Worm (Caenorhabditis elegans) whole organism, L2 larva: ENCODE results near the gene T03G6.7.
A peak's percentile ranks its signal among the peaks of the same experiment; 100 is the strongest.

Source experiments
- C34F6.9 ChIP-seq: fragments of 150-350 bp; optimal IDR thresholded peaks from 2 replicates; lab custom pipeline; 2014; ENCODE audit warnings: missing biosample characterization, missing genetic modification characterization
- F13H6.1 ChIP-seq: sonication (generic microtip); optimal IDR thresholded peaks from 2 replicates; lab custom pipeline; 2016; ENCODE audit warnings: missing genetic modification characterization, missing compliant biosample characterization
- R02D3.7 ChIP-seq: fragments of 150-350 bp; optimal IDR thresholded peaks from 2 replicates; lab custom pipeline; 2014; ENCODE audit warnings: missing biosample characterization, missing genetic modification characterization
- Y55F3AM.14 ChIP-seq: fragments of 200-800 bp; sonication (Bioruptor generic); optimal IDR thresholded peaks from 2 replicates; lab custom pipeline; 2018; ENCODE audit warnings: mild to moderate bottlenecking, missing genetic modification characterization, missing compliant biosample characterization
- ZK546.5 ChIP-seq: sonication (generic microtip); optimal IDR thresholded peaks from 2 replicates; lab custom pipeline; 2017; ENCODE audit warnings: missing biosample characterization, missing genetic modification characterization
- alr-1 ChIP-seq: fragments of 150-350 bp; optimal IDR thresholded peaks from 2 replicates; lab custom pipeline; 2014; ENCODE audit warnings: missing biosample characterization, missing genetic modification characterization
- aly-2 ChIP-seq: fragments of 150-350 bp; optimal IDR thresholded peaks from 2 replicates; lab custom pipeline; 2014; ENCODE audit warnings: missing biosample characterization, missing genetic modification characterization
- ama-1 ChIP-seq: fragments of 150-350 bp; optimal IDR thresholded peaks from 2 replicates; lab custom pipeline; 2018; ENCODE audit warnings: inconsistent platforms
- ceh-16 ChIP-seq: fragments of 150-350 bp; optimal IDR thresholded peaks from 2 replicates; lab custom pipeline; 2014; ENCODE audit warnings: missing biosample characterization, missing genetic modification characterization
- crh-2 ChIP-seq: sonication (generic microtip); optimal IDR thresholded peaks from 2 replicates; lab custom pipeline; 2017; ENCODE audit warnings: missing biosample characterization, missing genetic modification characterization
- dmd-4 ChIP-seq: sonication (generic microtip); optimal IDR thresholded peaks from 2 replicates; lab custom pipeline; 2017; ENCODE audit warnings: missing biosample characterization, missing genetic modification characterization
- egl-27 ChIP-seq: sonication (generic microtip); optimal IDR thresholded peaks from 3 replicates; lab custom pipeline; 2017; ENCODE audit warnings: missing biosample characterization, missing genetic modification reagents, missing genetic modification characterization
- elt-1 ChIP-seq: fragments of 150-350 bp; optimal IDR thresholded peaks from 2 replicates; lab custom pipeline; 2014; ENCODE audit warnings: missing biosample characterization, missing genetic modification characterization
- elt-3 ChIP-seq: sonication (generic microtip); optimal IDR thresholded peaks from 2 replicates; lab custom pipeline; 2017; ENCODE audit warnings: missing biosample characterization, missing genetic modification characterization
- fos-1 ChIP-seq: fragments of 150-350 bp; optimal IDR thresholded peaks from 2 replicates; lab custom pipeline; 2014; ENCODE audit warnings: missing biosample characterization, missing genetic modification characterization
- gmeb-1 ChIP-seq: fragments of 150-350 bp; optimal IDR thresholded peaks from 2 replicates; lab custom pipeline; 2014; ENCODE audit warnings: missing biosample characterization, missing genetic modification characterization
- lin-11 ChIP-seq: fragments of 150-350 bp; sonication (generic microtip); optimal IDR thresholded peaks from 2 replicates; lab custom pipeline; 2014; ENCODE audit warnings: missing biosample characterization, missing genetic modification characterization, inconsistent platforms, mixed read lengths
- lin-13 ChIP-seq: fragments of 150-350 bp; optimal IDR thresholded peaks from 2 replicates; lab custom pipeline; 2014; ENCODE audit warnings: missing biosample characterization, missing genetic modification reagents, missing genetic modification characterization
- lin-39 ChIP-seq: fragments of 150-350 bp; optimal IDR thresholded peaks from 2 replicates; lab custom pipeline; 2014; ENCODE audit warnings: missing biosample characterization, missing genetic modification reagents, missing genetic modification characterization
- lsy-2 ChIP-seq, 2 experiments: fragments of 150-350 bp in 1 of 2; sonication (generic microtip) in 1 of 2; optimal IDR thresholded peaks; 2 replicates each; lab custom pipeline; 2014 to 2017; ENCODE audit warnings: missing biosample characterization in 2 of 2, missing genetic modification characterization in 2 of 2
- mab-5 ChIP-seq: fragments of 150-350 bp; optimal IDR thresholded peaks from 2 replicates; lab custom pipeline; 2014; ENCODE audit warnings: missing biosample characterization, missing genetic modification characterization
- mbf-1 ChIP-seq: sonication (generic microtip); optimal IDR thresholded peaks from 2 replicates; lab custom pipeline; 2017; ENCODE audit warnings: missing biosample characterization, missing genetic modification characterization
- mdl-1 ChIP-seq, 2 experiments: fragments of 150-350 bp in 1 of 2; sonication (generic microtip) in 1 of 2; optimal IDR thresholded peaks; 2 replicates each; lab custom pipeline; 2017; ENCODE audit warnings: missing biosample characterization in 2 of 2, missing genetic modification characterization in 2 of 2
- nhr-10 ChIP-seq: sonication (generic microtip); optimal IDR thresholded peaks from 2 replicates; lab custom pipeline; 2017; ENCODE audit warnings: missing biosample characterization, missing genetic modification characterization
- nhr-11 ChIP-seq: fragments of 150-350 bp; optimal IDR thresholded peaks from 2 replicates; lab custom pipeline; 2014; ENCODE audit warnings: missing biosample characterization, missing genetic modification characterization
- nhr-129 ChIP-seq: fragments of 150-350 bp; optimal IDR thresholded peaks from 2 replicates; lab custom pipeline; 2014; ENCODE audit warnings: missing biosample characterization, missing genetic modification characterization
- nhr-21 ChIP-seq: fragments of 150-350 bp; optimal IDR thresholded peaks from 2 replicates; lab custom pipeline; 2014; ENCODE audit warnings: missing biosample characterization, missing genetic modification characterization
- nhr-237 ChIP-seq: fragments of 150-350 bp; optimal IDR thresholded peaks from 2 replicates; lab custom pipeline; 2014; ENCODE audit warnings: missing biosample characterization, missing genetic modification characterization
- nhr-25 ChIP-seq: fragments of 150-350 bp; sonication (generic microtip); optimal IDR thresholded peaks from 3 replicates; lab custom pipeline; 2014; ENCODE audit warnings: missing biosample characterization, missing genetic modification characterization
- nhr-6 ChIP-seq: fragments of 150-350 bp; optimal IDR thresholded peaks from 2 replicates; lab custom pipeline; 2014; ENCODE audit warnings: missing biosample characterization, missing genetic modification characterization
- peb-1 ChIP-seq: fragments of 150-350 bp; optimal IDR thresholded peaks from 2 replicates; lab custom pipeline; 2014; ENCODE audit warnings: missing biosample characterization, missing genetic modification characterization
- sem-4 ChIP-seq: fragments of 150-350 bp; optimal IDR thresholded peaks from 2 replicates; lab custom pipeline; 2014; ENCODE audit warnings: missing biosample characterization, missing genetic modification reagents, missing genetic modification characterization
- skn-1 ChIP-seq: sonication (generic microtip); optimal IDR thresholded peaks from 2 replicates; lab custom pipeline; 2017; ENCODE audit warnings: missing biosample characterization, missing genetic modification characterization
- sma-3 ChIP-seq: sonication (generic microtip); optimal IDR thresholded peaks from 2 replicates; lab custom pipeline; 2016; ENCODE audit warnings: missing genetic modification reagents, missing genetic modification characterization, missing compliant biosample characterization
- sma-9 ChIP-seq, 2 experiments: fragments of 150-350 bp in 1 of 2; sonication (generic microtip) in 1 of 2; optimal IDR thresholded peaks; 2 replicates each; lab custom pipeline; 2014 to 2016; ENCODE audit warnings: missing genetic modification characterization in 2 of 2, mild to moderate bottlenecking in 1 of 2, missing biosample characterization in 1 of 2, missing compliant biosample characterization in 1 of 2, missing genetic modification reagents in 1 of 2, moderate library complexity in 1 of 2
- snpc-4 ChIP-seq: fragments of 150-350 bp; optimal IDR thresholded peaks from 2 replicates; lab custom pipeline; 2014; ENCODE audit warnings: missing biosample characterization, missing genetic modification characterization
- unc-39 ChIP-seq: fragments of 150-350 bp; optimal IDR thresholded peaks from 2 replicates; lab custom pipeline; 2014; ENCODE audit warnings: missing biosample characterization, missing genetic modification characterization
- unc-55 ChIP-seq: fragments of 150-350 bp; sonication (generic microtip); optimal IDR thresholded peaks from 3 replicates; lab custom pipeline; 2014; ENCODE audit warnings: missing biosample characterization, missing genetic modification reagents, missing genetic modification characterization
- unc-62 ChIP-seq: fragments of 150-350 bp; optimal IDR thresholded peaks from 2 replicates; lab custom pipeline; 2014; ENCODE audit warnings: missing biosample characterization, missing genetic modification reagents, missing genetic modification characterization
- zag-1 ChIP-seq: fragments of 150-350 bp; optimal IDR thresholded peaks from 2 replicates; lab custom pipeline; 2014; ENCODE audit warnings: missing biosample characterization, missing genetic modification characterization
- ztf-11 ChIP-seq: sonication (generic microtip); optimal IDR thresholded peaks from 2 replicates; lab custom pipeline; 2017; ENCODE audit warnings: missing biosample characterization, missing genetic modification characterization
- ztf-4 ChIP-seq: fragments of 150-350 bp; optimal IDR thresholded peaks from 2 replicates; lab custom pipeline; 2014; ENCODE audit warnings: missing biosample characterization, missing genetic modification characterization

The T03G6.7 gene

DNA sequence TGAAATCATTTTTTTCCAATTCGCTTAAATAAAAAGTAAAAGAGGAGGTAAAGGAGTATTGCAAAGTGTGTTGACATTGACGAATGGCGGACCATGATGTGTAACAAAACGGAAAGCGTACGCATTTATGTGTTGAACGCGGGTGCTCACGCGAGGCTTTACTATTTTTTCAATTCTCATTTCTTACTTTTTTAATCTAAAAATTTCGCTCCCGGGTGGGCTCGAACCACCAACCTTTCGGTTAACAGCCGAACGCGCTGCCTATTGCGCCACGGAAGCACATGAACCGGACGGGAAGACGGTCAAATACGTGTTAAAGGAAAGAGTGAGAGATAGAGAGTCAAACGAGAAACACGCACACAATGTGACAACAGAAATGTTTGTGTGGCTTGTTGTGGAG lies 44.5 kb upstream of the T03G6.7 start (continued):
- TF ChIP-seq unc-62 (GFP tag; lab: Kevin White, UChicago): no peak
- peak; percentile 30 for TF ChIP-seq lin-11 (tag; lab: Kevin White, UChicago)
- TF ChIP-seq nhr-10 (tag; lab: Kevin White, UChicago): no peak
- peak; percentile 4 for TF ChIP-seq nhr-25 (tag; lab: Kevin White, UChicago)
- peak; percentile 74 for TF ChIP-seq F13H6.1 (tag; lab: Kevin White, UChicago)
- TF ChIP-seq sem-4: peak; percentile 13
- TF ChIP-seq ztf-4 (tag; lab: Kevin White, UChicago): no peak
- TF ChIP-seq snpc-4: peak; percentile 3

DNA sequence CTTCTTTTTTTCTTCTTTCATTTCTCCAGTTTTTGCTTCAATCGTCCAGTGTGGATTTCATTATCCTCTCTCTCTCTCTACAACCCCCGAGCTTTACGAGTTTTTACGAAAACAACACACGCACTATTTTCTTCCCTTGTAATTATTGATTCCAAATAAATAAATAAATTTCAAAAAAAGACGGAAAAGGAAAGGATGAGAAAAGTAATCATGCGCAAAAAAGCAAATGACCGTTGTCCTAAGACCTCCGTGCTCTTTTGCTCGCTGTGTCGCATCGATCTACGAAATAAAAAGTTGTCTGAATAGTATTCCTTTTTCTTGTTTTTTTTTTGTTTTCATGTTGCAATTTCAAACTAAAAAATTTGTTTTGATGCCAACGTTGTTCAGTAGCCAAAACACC lies 43.2 kb upstream of the T03G6.7 start:
- TF ChIP-seq sem-4: no peak
- TF ChIP-seq unc-55 (GFP tag; lab: Kevin White, UChicago): peak; percentile 48
- TF ChIP-seq ama-1 (lab: Kevin White, UChicago): no peak
- no peak for TF ChIP-seq nhr-237
- no peak for TF ChIP-seq zag-1 (tag; lab: Kevin White, UChicago)
- peak in 1 of 2 experiments; percentile 25 for TF ChIP-seq lsy-2 (tag; optimal IDR thresholded peaks at IDR 0.05; lab: Kevin White, UChicago)
- no peak for TF ChIP-seq nhr-21 (tag; lab: Kevin White, UChicago)
- TF ChIP-seq C34F6.9 (tag; lab: Kevin White, UChicago): peak; percentile 35
- TF ChIP-seq F13H6.1 (tag; lab: Kevin White, UChicago): no peak
- TF ChIP-seq nhr-129 (tag; lab: Kevin White, UChicago): no peak
- no peak for TF ChIP-seq dmd-4
- no peak for TF ChIP-seq peb-1
- no peak for TF ChIP-seq sma-9 (GFP tag; optimal IDR thresholded peaks at IDR 0.05; lab: Kevin White, UChicago)
- TF ChIP-seq sma-9 (tag; optimal IDR thresholded peaks at IDR 0.05; lab: Kevin White, UChicago): no peak

DNA sequence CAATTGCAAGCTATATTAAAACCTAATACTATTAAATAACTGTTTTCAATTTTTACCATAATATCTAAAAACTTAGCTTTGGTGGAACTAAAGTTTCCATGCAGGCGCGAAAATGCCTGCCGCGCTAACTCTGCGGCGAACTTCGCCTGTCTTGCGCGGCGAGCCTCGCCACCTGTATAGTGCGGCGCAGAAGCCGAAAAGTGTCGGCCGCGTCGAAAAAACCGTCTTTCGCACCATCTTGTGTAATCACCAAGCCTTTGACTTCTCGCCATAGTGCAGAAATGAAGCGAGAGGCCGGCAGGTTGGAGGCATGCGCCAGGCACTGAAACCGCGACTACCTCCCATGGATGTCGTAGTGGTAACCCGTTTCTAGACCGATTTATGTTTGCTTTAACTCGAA lies 42.4 kb upstream of the T03G6.7 start:
- TF ChIP-seq unc-39 (tag; lab: Kevin White, UChicago) (no peak), fos-1 (no peak), snpc-4 (peak; percentile 64), sma-9 (GFP tag; optimal IDR thresholded peaks at IDR 0.05; lab: Kevin White, UChicago) (no peak), sma-9 (tag; optimal IDR thresholded peaks at IDR 0.05; lab: Kevin White, UChicago) (no peak), mdl-1 (tag; optimal IDR thresholded peaks at IDR 0.05; lab: Kevin White, UChicago) (no peak)

DNA sequence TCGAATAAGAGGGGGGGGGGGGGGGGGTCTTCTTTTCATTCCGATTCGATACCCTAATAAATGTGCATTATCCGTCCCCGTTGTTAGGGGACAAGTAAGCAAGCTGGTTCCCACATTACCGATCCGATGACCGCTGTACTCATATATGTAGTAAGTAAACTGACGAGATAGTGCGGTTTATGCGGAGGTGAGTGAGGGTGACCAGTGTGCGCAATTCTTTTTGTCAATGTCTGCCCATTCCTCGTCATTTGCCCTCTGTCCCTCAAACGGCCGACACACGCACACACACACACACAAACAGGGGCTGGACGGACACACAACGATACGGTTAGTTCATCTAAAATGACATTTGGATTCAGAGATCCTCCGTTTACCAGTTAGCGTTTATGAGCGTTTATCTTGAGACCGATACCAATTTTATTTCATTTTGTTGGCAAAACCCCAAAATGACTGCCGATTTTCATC lies 41.6 kb upstream of the T03G6.7 start, which contains the start of gene aat-3:
Gene aat-3, plus strand, starts transcription at position 51 of the 465 bp plus-strand sequence.
- TF ChIP-seq alr-1 (no peak), snpc-4 (no peak), dmd-4 (no peak), lin-11 (tag; lab: Kevin White, UChicago) (no peak), mab-5 (tag; lab: Kevin White, UChicago) (no peak), nhr-25 (tag; lab: Kevin White, UChicago) (peak; percentile 28), egl-27 (tag; lab: Kevin White, UChicago) (no peak), aly-2 (tag; lab: Kevin White, UChicago) (no peak), lin-39 (tag; lab: Kevin White, UChicago) (no peak), nhr-129 (tag; lab: Kevin White, UChicago) (peak; percentile 15), ztf-11 (tag; lab: Kevin White, UChicago) (no peak), sem-4 (no peak), elt-3 (tag; lab: Kevin White, UChicago) (no peak), R02D3.7 (tag; lab: Kevin White, UChicago) (no peak), skn-1 (tag; lab: Kevin White, UChicago) (no peak), F13H6.1 (tag; lab: Kevin White, UChicago) (peak; percentile 8), ceh-16 (no peak), sma-3 (no peak), Y55F3AM.14 (GFP tag; lab: Kevin White, UChicago) (no peak), mdl-1 (tag; optimal IDR thresholded peaks at IDR 0.05; lab: Kevin White, UChicago) (no peak), ZK546.5 (tag; lab: Kevin White, UChicago) (no peak)

DNA sequence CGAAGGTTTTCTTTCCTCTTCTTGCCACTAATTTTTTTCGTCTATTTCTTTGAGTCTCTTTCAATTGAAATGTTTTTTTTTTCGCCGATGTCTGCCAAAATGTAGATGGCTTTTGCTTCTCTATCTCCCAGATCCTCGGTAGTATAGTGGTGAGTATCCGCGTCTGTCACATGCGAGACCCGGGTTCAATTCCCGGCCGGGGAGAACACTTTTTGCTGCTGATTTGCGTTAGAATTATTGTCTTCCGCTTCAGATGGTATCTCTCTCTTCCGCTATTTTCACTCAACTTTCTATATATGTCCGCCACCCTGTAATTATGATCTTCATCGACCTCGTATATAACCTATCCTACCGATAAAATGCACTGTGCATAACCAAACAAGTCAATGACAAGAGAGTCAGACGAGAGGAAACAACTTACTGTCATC lies 40.4 kb upstream of the T03G6.7 start:
- TF ChIP-seq unc-62 (GFP tag; lab: Kevin White, UChicago) (no peak), R02D3.7 (tag; lab: Kevin White, UChicago) (no peak), dmd-4 (no peak), mbf-1 (tag; lab: Kevin White, UChicago) (no peak), nhr-21 (tag; lab: Kevin White, UChicago) (peak; percentile 73), gmeb-1 (peak; percentile 37), lin-13 (GFP tag; lab: Kevin White, UChicago) (peak; percentile 58), sem-4 (peak; percentile 67), elt-1 (tag; lab: Kevin White, UChicago) (no peak), unc-39 (tag; lab: Kevin White, UChicago) (no peak), sma-9 (GFP tag; optimal IDR thresholded peaks at IDR 0.05; lab: Kevin White, UChicago) (peak; percentile 58), sma-9 (tag; optimal IDR thresholded peaks at IDR 0.05; lab: Kevin White, UChicago) (no peak), nhr-11 (tag; lab: Kevin White, UChicago) (peak; percentile 56), lsy-2 (tag; optimal IDR thresholded peaks at IDR 0.05; lab: Kevin White, UChicago) (peak; percentile 53 to 67), fos-1 (peak; percentile 71), Y55F3AM.14 (GFP tag; lab: Kevin White, UChicago) (peak; percentile 56), F13H6.1 (tag; lab: Kevin White, UChicago) (peak; percentile 63), snpc-4 (no peak), crh-2 (tag; lab: Kevin White, UChicago) (peak; percentile 70), mab-5 (tag; lab: Kevin White, UChicago) (peak; percentile 11), nhr-6 (peak; percentile 13), skn-1 (tag; lab: Kevin White, UChicago) (no peak), ama-1 (lab: Kevin White, UChicago) (no peak), ztf-11 (tag; lab: Kevin White, UChicago) (no peak)
